Fruit fly (Drosophila melanogaster): ENCODE results near the gene CG14841.

The CG14841 gene

dm6 chr3R:14288669-14289383 lies 26.6 kb upstream of the CG14841 start, which contains the start of gene red (continued):
- peak; percentile 84 for TF ChIP-seq Atf6 (GFP tag; IDR thresholded peaks at IDR 0.05)
- TF ChIP-seq CG7372 (GFP tag; IDR thresholded peaks at IDR 0.05) = peak; percentile 78
- peak; percentile 65 for TF ChIP-seq zfh1 (GFP tag; IDR thresholded peaks at IDR 0.05)
- TF ChIP-seq Chrac-16 (GFP tag; optimal IDR thresholded peaks at IDR 0.05) = peak; percentile 70
- peak; percentile 63 for TF ChIP-seq ATbp (GFP tag; optimal IDR thresholded peaks at IDR 0.05)
- peak; percentile 47 for TF ChIP-seq CG1603 (tag; optimal IDR thresholded peaks at IDR 0.05)
- TF ChIP-seq nerfin-2 (GFP tag; IDR thresholded peaks at IDR 0.05; ENCODE audit: partially characterized antibody) = no peak
- TF ChIP-seq lab (GFP tag; optimal IDR thresholded peaks at IDR 0.05) = peak; percentile 91
- TF ChIP-seq crc (GFP tag; optimal IDR thresholded peaks at IDR 0.05) = peak; percentile 50
- no peak for TF ChIP-seq kay (GFP tag; optimal IDR thresholded peaks at IDR 0.05)
- TF ChIP-seq odd (GFP tag; optimal IDR thresholded peaks at IDR 0.05) = peak; percentile 79
- peak; percentile 77 for TF ChIP-seq CG17385 (GFP tag; optimal IDR thresholded peaks at IDR 0.05)
- no peak for TF ChIP-seq CG17612 (GFP tag; IDR thresholded peaks at IDR 0.05)
- no peak for TF ChIP-seq CG17802 (tag; optimal IDR thresholded peaks at IDR 0.05)
- TF ChIP-seq ci (GFP tag; IDR thresholded peaks at IDR 0.05) = peak; percentile 64; the same call in 2 of the 3 replicates
- TF ChIP-seq pb (GFP tag; optimal IDR thresholded peaks at IDR 0.05) = no peak
- no peak for TF ChIP-seq CG7963 (GFP tag; IDR thresholded peaks at IDR 0.05; ENCODE audit: partially characterized antibody)
- TF ChIP-seq CG3838 (GFP tag; optimal IDR thresholded peaks at IDR 0.05) = no peak
- no peak for TF ChIP-seq prd (optimal IDR thresholded peaks at IDR 0.05)
- TF ChIP-seq prd (GFP tag; IDR thresholded peaks at IDR 0.05) = peak; percentile 72
- TF ChIP-seq Ada2b (GFP tag; IDR thresholded peaks at IDR 0.05) = peak; percentile 69
- peak; percentile 58; the same call in 2 of the 3 replicates for TF ChIP-seq z (GFP tag; IDR thresholded peaks at IDR 0.05)
- TF ChIP-seq Sox100B (GFP tag; optimal IDR thresholded peaks at IDR 0.05) = peak; percentile 60
- TF ChIP-seq CG17361 (GFP tag; IDR thresholded peaks at IDR 0.05) = peak; percentile 81
- peak; percentile 64 for TF ChIP-seq CG15011 (GFP tag; optimal IDR thresholded peaks at IDR 0.05)
- TF ChIP-seq Atf3 (GFP tag; optimal IDR thresholded peaks at IDR 0.05) = no peak
- peak; percentile 62 for TF ChIP-seq CG13775 (GFP tag; optimal IDR thresholded peaks at IDR 0.05)
- TF ChIP-seq phol (tag; optimal IDR thresholded peaks at IDR 0.05) = peak; percentile 67
- TF ChIP-seq CG16779 (GFP tag; IDR thresholded peaks at IDR 0.05) = no peak
- TF ChIP-seq CG9437 (GFP tag; optimal IDR thresholded peaks at IDR 0.05) = peak; percentile 66
- TF ChIP-seq exex (tag; optimal IDR thresholded peaks at IDR 0.05) = peak; percentile 96
- peak; percentile 90 for TF ChIP-seq row (GFP tag; IDR thresholded peaks at IDR 0.05)
- TF ChIP-seq CG12942 (GFP tag; optimal IDR thresholded peaks at IDR 0.05) = peak; percentile 48
- peak; percentile 29 for TF ChIP-seq salm (tag; optimal IDR thresholded peaks at IDR 0.05)
- peak; percentile 78 for TF ChIP-seq NfI (GFP tag; optimal IDR thresholded peaks at IDR 0.05)
- peak; percentile 72 for TF ChIP-seq caup (GFP tag; optimal IDR thresholded peaks at IDR 0.05; ENCODE audit: severe bottlenecking)
- peak; percentile 29 for TF ChIP-seq CG8290 (GFP tag; optimal IDR thresholded peaks at IDR 0.05)
- peak in 1 of 2 experiments; percentile 67 for TF ChIP-seq CG8290 (tag; optimal IDR thresholded peaks at IDR 0.05)
- TF ChIP-seq CG11723 (GFP tag; optimal IDR thresholded peaks at IDR 0.05) = peak; percentile 61
- peak; percentile 35 for TF ChIP-seq CG8944 (GFP tag; optimal IDR thresholded peaks at IDR 0.05)
- TF ChIP-seq cwo (GFP tag; optimal IDR thresholded peaks at IDR 0.05) = peak; percentile 87
- TF ChIP-seq CG1233 (GFP tag; optimal IDR thresholded peaks at IDR 0.05) = peak; percentile 66
- TF ChIP-seq Hr39 (optimal IDR thresholded peaks at IDR 0.05) = no peak
- TF ChIP-seq corto (GFP tag; optimal IDR thresholded peaks at IDR 0.05) = no peak
- no peak for TF ChIP-seq inv (GFP tag; IDR thresholded peaks at IDR 0.05; ENCODE audit: partially characterized antibody)
- peak; percentile 40; the same call in 1 of the 2 replicates for TF ChIP-seq Adf1 (GFP tag; IDR thresholded peaks at IDR 0.05)
- TF ChIP-seq sima (GFP tag; optimal IDR thresholded peaks at IDR 0.05) = no peak
- peak; percentile 65; the same call in 2 of the 3 replicates for TF ChIP-seq ken (GFP tag; IDR thresholded peaks at IDR 0.05)
- TF ChIP-seq fu2 (GFP tag; optimal IDR thresholded peaks at IDR 0.05) = peak; percentile 59
- TF ChIP-seq CG30020 (tag; optimal IDR thresholded peaks at IDR 0.05) = no peak

All from whole organism, embryonic.